Fruit fly (Drosophila melanogaster) whole organism, embryonic: ENCODE measurements around the gene Snx27.

Experiments
- BtbVII ChIP-seq: fragments of 200-800 bp; sonication (Bioruptor generic); optimal IDR thresholded peaks from 3 replicates; lab custom pipeline; 2017; ENCODE audit warnings: missing biosample characterization, mild to moderate bottlenecking, missing genetic modification characterization
- CG10274 ChIP-seq: fragments of 200-800 bp; sonication (Bioruptor generic); optimal IDR thresholded peaks from 3 replicates; lab custom pipeline; 2017; ENCODE audit warnings: missing biosample characterization, mild to moderate bottlenecking, missing genetic modification characterization
- CG10321 ChIP-seq: fragments of 200-800 bp; sonication (Bioruptor generic); IDR thresholded peaks from 2 replicates; pipeline ENCODE4 v1.3.6; 2022; ENCODE audit warnings: missing biosample characterization, missing genetic modification characterization
- CG12299 ChIP-seq: fragments of 200-800 bp; sonication (Bioruptor generic); optimal IDR thresholded peaks from 2 replicates; lab custom pipeline; 2018; ENCODE audit warnings: missing biosample characterization, mild to moderate bottlenecking, missing genetic modification characterization
- CG13287 ChIP-seq: fragments of 200-800 bp; sonication (Bioruptor generic); IDR thresholded peaks from 2 replicates; pipeline ENCODE4 v1.3.6; 2022; ENCODE audit warnings: missing biosample characterization, missing genetic modification characterization; ENCODE audit not compliant: partially characterized antibody
- CG13424 ChIP-seq: fragments of 200-800 bp; sonication (Bioruptor generic); optimal IDR thresholded peaks from 2 replicates; lab custom pipeline; 2019; ENCODE audit warnings: missing biosample characterization, mild to moderate bottlenecking, missing genetic modification characterization, moderate library complexity
- CG14050 ChIP-seq: fragments of 200-800 bp; sonication (Bioruptor generic); IDR thresholded peaks from 3 replicates; pipeline ENCODE4 v1.3.6; 2022; ENCODE audit warnings: missing biosample characterization, missing genetic modification characterization
- CG15479 ChIP-seq: fragments of 200-800 bp; sonication (Bioruptor generic); optimal IDR thresholded peaks from 3 replicates; lab custom pipeline; 2019; ENCODE audit warnings: missing biosample characterization, mild to moderate bottlenecking, missing genetic modification characterization, moderate library complexity
- CG1603 ChIP-seq: fragments of 200-800 bp; sonication (Bioruptor generic); optimal IDR thresholded peaks from 2 replicates; lab custom pipeline; 2019; ENCODE audit warnings: missing biosample characterization, mild to moderate bottlenecking, missing genetic modification characterization, moderate library complexity
- CG1647 ChIP-seq: fragments of 200-800 bp; sonication (Bioruptor generic); optimal IDR thresholded peaks from 3 replicates; lab custom pipeline; 2016; ENCODE audit warnings: missing biosample characterization, missing genetic modification characterization
- CG16863 ChIP-seq: fragments of 200-800 bp; sonication (Bioruptor generic); optimal IDR thresholded peaks from 3 replicates; lab custom pipeline; 2016; ENCODE audit warnings: missing biosample characterization, missing genetic modification characterization
- CG17328 ChIP-seq: fragments of 200-800 bp; sonication (Bioruptor generic); IDR thresholded peaks from 2 replicates; pipeline ENCODE4 v1.3.6; 2022; ENCODE audit warnings: missing biosample characterization, missing genetic modification characterization
- CG17568 ChIP-seq: fragments of 200-800 bp; sonication (Bioruptor generic); optimal IDR thresholded peaks from 2 replicates; lab custom pipeline; 2018; ENCODE audit warnings: missing biosample characterization, mild to moderate bottlenecking, missing genetic modification characterization, moderate library complexity
- CG17912 ChIP-seq: fragments of 200-800 bp; sonication (Bioruptor generic); optimal IDR thresholded peaks from 2 replicates; lab custom pipeline; 2018; ENCODE audit warnings: missing biosample characterization, mild to moderate bottlenecking, missing genetic modification characterization
- CG2199 ChIP-seq: fragments of 200-800 bp; sonication (Bioruptor generic); IDR thresholded peaks from 3 replicates; pipeline ENCODE4 v1.3.6; 2022; ENCODE audit warnings: missing biosample characterization, missing genetic modification characterization
- CG2875 ChIP-seq: fragments of 200-800 bp; sonication (Bioruptor generic); optimal IDR thresholded peaks from 2 replicates; lab custom pipeline; 2017; ENCODE audit warnings: missing biosample characterization, mild to moderate bottlenecking, missing genetic modification characterization, missing genetic modification reagents
- CG3281 ChIP-seq: fragments of 200-800 bp; sonication (Bioruptor generic); optimal IDR thresholded peaks from 3 replicates; lab custom pipeline; 2017; ENCODE audit warnings: missing biosample characterization, mild to moderate bottlenecking, missing genetic modification characterization
- CG3407 ChIP-seq: fragments of 200-800 bp; sonication (Bioruptor generic); optimal IDR thresholded peaks from 2 replicates; lab custom pipeline; 2018; ENCODE audit warnings: missing biosample characterization, mild to moderate bottlenecking, missing genetic modification characterization
- CG7271 ChIP-seq: fragments of 200-800 bp; sonication (Bioruptor generic); optimal IDR thresholded peaks from 2 replicates; lab custom pipeline; 2018; ENCODE audit warnings: missing biosample characterization, mild to moderate bottlenecking, missing genetic modification characterization, moderate library complexity
- CG7839 ChIP-seq: fragments of 200-800 bp; sonication (Bioruptor generic); optimal IDR thresholded peaks from 3 replicates; lab custom pipeline; 2018; ENCODE audit warnings: missing biosample characterization, mild to moderate bottlenecking, missing genetic modification characterization, moderate library complexity
- CG8478 ChIP-seq: fragments of >200 bp; optimal IDR thresholded peaks from 2 replicates; lab custom pipeline; 2018
- CG9727 ChIP-seq: fragments of 200-800 bp; sonication (Bioruptor generic); optimal IDR thresholded peaks from 3 replicates; lab custom pipeline; 2017; ENCODE audit warnings: missing biosample characterization, mild to moderate bottlenecking, missing genetic modification characterization
- Dad ChIP-seq: fragments of 200-800 bp; sonication (Bioruptor generic); optimal IDR thresholded peaks from 3 replicates; lab custom pipeline; 2016; ENCODE audit warnings: missing biosample characterization, missing genetic modification characterization
- GATAe ChIP-seq: fragments of 200-800 bp; sonication (Bioruptor generic); conservative IDR thresholded peaks from 2 replicates; pipeline ENCODE4 v1.3.6; 2022; ENCODE audit warnings: missing biosample characterization, missing genetic modification characterization
- HHEX ChIP-seq: fragments of 200-800 bp; sonication (Bioruptor generic); optimal IDR thresholded peaks from 3 replicates; lab custom pipeline; 2017; ENCODE audit warnings: missing biosample characterization, mild to moderate bottlenecking, missing genetic modification characterization, missing genetic modification reagents
- Hsf ChIP-seq: fragments of 200-800 bp; sonication (Bioruptor generic); optimal IDR thresholded peaks from 3 replicates; lab custom pipeline; 2016; ENCODE audit warnings: missing biosample characterization, missing genetic modification characterization
- Jarid2 ChIP-seq: fragments of 200-800 bp; sonication (Bioruptor generic); optimal IDR thresholded peaks from 3 replicates; lab custom pipeline; 2017; ENCODE audit warnings: mild to moderate bottlenecking, missing biosample characterization, missing genetic modification reagents, missing genetic modification characterization
- Lim3 ChIP-seq: fragments of 200-800 bp; sonication (Bioruptor generic); IDR thresholded peaks from 2 replicates; pipeline ENCODE4 v1.3.6; 2022; ENCODE audit warnings: missing biosample characterization, missing genetic modification characterization
- NFAT ChIP-seq: fragments of 200-800 bp; sonication (Bioruptor generic); IDR thresholded peaks from 2 replicates; pipeline ENCODE4 v1.3.6; 2022; ENCODE audit warnings: missing biosample characterization, missing genetic modification characterization
- Ptx1 ChIP-seq: fragments of 200-800 bp; sonication (Bioruptor generic); IDR thresholded peaks from 2 replicates; pipeline ENCODE4 v1.3.6; 2022; ENCODE audit warnings: missing biosample characterization, missing genetic modification characterization
- Sry-δ ChIP-seq: fragments of 200-800 bp; sonication (Bioruptor generic); optimal IDR thresholded peaks from 2 replicates; lab custom pipeline; 2016; ENCODE audit warnings: missing biosample characterization, missing genetic modification characterization
- Ssrp ChIP-seq: fragments of 200-800 bp; sonication (Bioruptor generic); optimal IDR thresholded peaks from 2 replicates; lab custom pipeline; 2018; ENCODE audit warnings: missing biosample characterization, mild to moderate bottlenecking, missing genetic modification characterization, moderate library complexity
- Tbp ChIP-seq: fragments of >200 bp; optimal IDR thresholded peaks from 2 replicates; lab custom pipeline; 2018; ENCODE audit warnings: missing biosample characterization, missing genetic modification characterization
- Xrp1 ChIP-seq: fragments of 200-800 bp; sonication (Bioruptor generic); IDR thresholded peaks from 2 replicates; pipeline ENCODE4 v1.3.6; 2022; ENCODE audit warnings: missing biosample characterization, missing genetic modification characterization
- bbx ChIP-seq: fragments of 200-800 bp; sonication (Bioruptor generic); IDR thresholded peaks from 2 replicates; pipeline ENCODE4 v1.3.6; 2022; ENCODE audit warnings: missing biosample characterization, missing genetic modification characterization; ENCODE audit not compliant: partially characterized antibody
- crc ChIP-seq: fragments of 200-800 bp; sonication (Bioruptor generic); optimal IDR thresholded peaks from 2 replicates; lab custom pipeline; 2016; ENCODE audit warnings: missing biosample characterization, missing genetic modification characterization
- crol ChIP-seq: fragments of 200-800 bp; sonication (Bioruptor generic); IDR thresholded peaks from 2 replicates; pipeline ENCODE4 v1.3.6; 2022; ENCODE audit warnings: missing biosample characterization, missing genetic modification characterization
- esg ChIP-seq: fragments of 200-800 bp; sonication (Bioruptor generic); conservative IDR thresholded peaks from 2 replicates; pipeline ENCODE4 v1.3.6; 2022; ENCODE audit warnings: missing biosample characterization, missing genetic modification characterization
- exex ChIP-seq: fragments of 200-800 bp; sonication (Bioruptor generic); optimal IDR thresholded peaks from 4 replicates; lab custom pipeline; 2018; ENCODE audit warnings: missing biosample characterization, mild to moderate bottlenecking, missing genetic modification characterization, moderate library complexity
- jumu ChIP-seq: fragments of 200-800 bp; sonication (Bioruptor generic); optimal IDR thresholded peaks from 3 replicates; lab custom pipeline; 2016; ENCODE audit warnings: missing biosample characterization, missing genetic modification characterization
- mld ChIP-seq: fragments of 200-800 bp; sonication (Bioruptor generic); IDR thresholded peaks from 3 replicates; pipeline ENCODE4 v1.3.6; 2022; ENCODE audit warnings: missing biosample characterization, missing genetic modification characterization; ENCODE audit not compliant: partially characterized antibody
- otp ChIP-seq: fragments of 200-800 bp; sonication (Bioruptor generic); IDR thresholded peaks from 3 replicates; pipeline ENCODE4, ENCODE4 v1.3.6; 2022; ENCODE audit warnings: missing biosample characterization, missing genetic modification characterization
- pan ChIP-seq, 4 experiments: fragments of >200 bp in 3 of 4; fragments of 200-800 bp in 1 of 4; sonication (Bioruptor generic) in 1 of 4; optimal IDR thresholded peaks in 3 of 4; IDR thresholded peaks in 1 of 4; 2 replicates each; pipeline versions ENCODE4 v1.3.6 to Lab custom; 2017 to 2022; ENCODE audit warnings: missing biosample characterization in 2 of 4, missing genetic modification characterization in 2 of 4, mixed read lengths in 1 of 4
- phol ChIP-seq: fragments of 200-800 bp; sonication (Bioruptor generic); optimal IDR thresholded peaks from 3 replicates; lab custom pipeline; 2018; ENCODE audit warnings: missing biosample characterization, mild to moderate bottlenecking, missing genetic modification characterization, moderate library complexity
- repo ChIP-seq: fragments of 200-800 bp; sonication (Bioruptor generic); optimal IDR thresholded peaks from 2 replicates; lab custom pipeline; 2016; ENCODE audit warnings: missing biosample characterization, missing genetic modification characterization
- sens-2 ChIP-seq: fragments of 200-800 bp; sonication (Bioruptor generic); IDR thresholded peaks from 2 replicates; pipeline ENCODE4 v1.3.6; 2022; ENCODE audit warnings: missing biosample characterization, missing genetic modification characterization
- ssp ChIP-seq: fragments of 200-800 bp; sonication (Bioruptor generic); IDR thresholded peaks from 2 replicates; pipeline ENCODE4 v1.3.6; 2022; ENCODE audit warnings: missing biosample characterization, missing genetic modification characterization
- usp ChIP-seq: fragments of >200 bp; optimal IDR thresholded peaks from 2 replicates; lab custom pipeline; 2017; ENCODE audit warnings: missing biosample characterization, missing genetic modification characterization
- zen ChIP-seq: fragments of 200-800 bp; sonication (Bioruptor generic); optimal IDR thresholded peaks from 3 replicates; lab custom pipeline; 2018; ENCODE audit warnings: missing biosample characterization, mild to moderate bottlenecking, missing genetic modification characterization, moderate library complexity

Snx27 gene

dm6 chrX:5735268-5735941, 2.4 kb downstream of the Snx27 start (continued):
- TF ChIP-seq CG12299 (tag; lab: Kevin White, UChicago) (peak; percentile 61), CG17328 (GFP tag; lab: Robert Waterston, UW) (peak; percentile 83), crc (GFP tag; lab: Kevin White, UChicago) (peak; percentile 24), pan (optimal IDR thresholded peaks at IDR 0.05; lab: Kevin White, UChicago) (no peak), pan (GFP tag; optimal IDR thresholded peaks at IDR 0.05 in 1 of 2, IDR thresholded peaks at IDR 0.05 in 1 of 2) (peak in 1 of 2 experiments; percentile 82), CG17568 (GFP tag; lab: Kevin White, UChicago) (peak; percentile 60), Jarid2 (GFP tag; lab: Kevin White, UChicago) (no peak), CG1603 (tag; lab: Kevin White, UChicago) (peak; percentile 86), Lim3 (GFP tag; lab: Robert Waterston, UW) (no peak), otp (GFP tag; lab: Robert Waterston, UW) (peak; percentile 74; the same call in 2 of the 3 replicates), CG10274 (GFP tag; lab: Kevin White, UChicago) (no peak), Ptx1 (GFP tag; lab: Robert Waterston, UW) (peak; percentile 81), CG15479 (GFP tag; lab: Kevin White, UChicago) (no peak), zen (tag; lab: Kevin White, UChicago) (peak; percentile 43), CG14050 (GFP tag; lab: Robert Waterston, UW) (peak; percentile 67), sens-2 (no peak), Xrp1 (peak; percentile 83), Sry-δ (no peak), CG1647 (peak; percentile 29), crol (GFP tag; lab: Robert Waterston, UW) (peak; percentile 29; the same call in 1 of the 2 replicates), HHEX (peak; percentile 3), CG8478 (no peak), CG7839 (tag; lab: Kevin White, UChicago) (peak; percentile 86), Dad (peak; percentile 26), bbx (GFP tag; lab: Robert Waterston, UW) (no peak), jumu (GFP tag; lab: Kevin White, UChicago) (peak; percentile 40), Hsf (peak; percentile 79), ssp (peak; percentile 47), repo (GFP tag; lab: Kevin White, UChicago) (no peak), exex (tag; lab: Kevin White, UChicago) (peak; percentile 10), CG3281 (GFP tag; lab: Kevin White, UChicago) (peak; percentile 67), CG2199 (GFP tag; lab: Robert Waterston, UW) (no peak; the same call in 2 of the 3 replicates), Tbp (GFP tag; lab: Kevin White, UChicago) (no peak), CG3407 (GFP tag; lab: Kevin White, UChicago) (peak; percentile 50), Ssrp (tag; lab: Kevin White, UChicago) (peak; percentile 75), CG2875 (GFP tag; lab: Kevin White, UChicago) (peak; percentile 51), CG10321 (GFP tag; lab: Robert Waterston, UW) (peak; percentile 38; the same call in 1 of the 2 replicates), CG16863 (GFP tag; lab: Kevin White, UChicago) (peak; percentile 44), BtbVII (GFP tag; lab: Kevin White, UChicago) (peak; percentile 21), CG13424 (tag; lab: Kevin White, UChicago) (peak; percentile 84), mld (no peak), NFAT (GFP tag; lab: Robert Waterston, UW) (peak; percentile 43), CG13287 (GFP tag; lab: Robert Waterston, UW) (no peak), GATAe (GFP tag; lab: Robert Waterston, UW) (0 out of 2 replicates have a peak, but pooled peaks have one; percentile 14), CG7271 (no peak), CG9727 (peak; percentile 66), esg (GFP tag; lab: Robert Waterston, UW) (peak; percentile 76), phol (tag; lab: Kevin White, UChicago) (peak; percentile 71), CG17912 (no peak), usp (GFP tag; lab: Kevin White, UChicago) (no peak)
